Worm (Caenorhabditis elegans) whole organism, L2 larva: Measurements from ENCODE around the gene Y51H7BR.4.

ENCODE experiments used
- C34F6.9 ChIP-seq: fragments of 150-350 bp; optimal IDR thresholded peaks from 2 replicates; lab custom pipeline; 2014; ENCODE audit warnings: missing biosample characterization, missing genetic modification characterization
- F13H6.1 ChIP-seq: sonication (generic microtip); optimal IDR thresholded peaks from 2 replicates; lab custom pipeline; 2016; ENCODE audit warnings: missing genetic modification characterization, missing compliant biosample characterization
- R02D3.7 ChIP-seq: fragments of 150-350 bp; optimal IDR thresholded peaks from 2 replicates; lab custom pipeline; 2014; ENCODE audit warnings: missing biosample characterization, missing genetic modification characterization
- Y55F3AM.14 ChIP-seq: fragments of 200-800 bp; sonication (Bioruptor generic); optimal IDR thresholded peaks from 2 replicates; lab custom pipeline; 2018; ENCODE audit warnings: mild to moderate bottlenecking, missing genetic modification characterization, missing compliant biosample characterization
- ZK546.5 ChIP-seq: sonication (generic microtip); optimal IDR thresholded peaks from 2 replicates; lab custom pipeline; 2017; ENCODE audit warnings: missing biosample characterization, missing genetic modification characterization
- alr-1 ChIP-seq: fragments of 150-350 bp; optimal IDR thresholded peaks from 2 replicates; lab custom pipeline; 2014; ENCODE audit warnings: missing biosample characterization, missing genetic modification characterization
- blmp-1 ChIP-seq: sonication (generic microtip); optimal IDR thresholded peaks from 2 replicates; lab custom pipeline; 2017; ENCODE audit warnings: missing genetic modification characterization, mild to moderate bottlenecking, missing compliant biosample characterization, antibody characterized with exemption, moderate library complexity; ENCODE audit not compliant: insufficient read depth
- ceh-16 ChIP-seq: fragments of 150-350 bp; optimal IDR thresholded peaks from 2 replicates; lab custom pipeline; 2014; ENCODE audit warnings: missing biosample characterization, missing genetic modification characterization
- ceh-82 ChIP-seq: fragments of 150-350 bp; optimal IDR thresholded peaks from 2 replicates; lab custom pipeline; 2014; ENCODE audit warnings: missing biosample characterization, missing genetic modification characterization
- dmd-4 ChIP-seq: sonication (generic microtip); optimal IDR thresholded peaks from 2 replicates; lab custom pipeline; 2017; ENCODE audit warnings: missing biosample characterization, missing genetic modification characterization
- egl-27 ChIP-seq: sonication (generic microtip); optimal IDR thresholded peaks from 3 replicates; lab custom pipeline; 2017; ENCODE audit warnings: missing biosample characterization, missing genetic modification reagents, missing genetic modification characterization
- elt-3 ChIP-seq: sonication (generic microtip); optimal IDR thresholded peaks from 2 replicates; lab custom pipeline; 2017; ENCODE audit warnings: missing biosample characterization, missing genetic modification characterization
- fos-1 ChIP-seq: fragments of 150-350 bp; optimal IDR thresholded peaks from 2 replicates; lab custom pipeline; 2014; ENCODE audit warnings: missing biosample characterization, missing genetic modification characterization
- gmeb-1 ChIP-seq: fragments of 150-350 bp; optimal IDR thresholded peaks from 2 replicates; lab custom pipeline; 2014; ENCODE audit warnings: missing biosample characterization, missing genetic modification characterization
- lin-13 ChIP-seq: fragments of 150-350 bp; optimal IDR thresholded peaks from 2 replicates; lab custom pipeline; 2014; ENCODE audit warnings: missing biosample characterization, missing genetic modification reagents, missing genetic modification characterization
- lsy-2 ChIP-seq, 2 experiments: fragments of 150-350 bp in 1 of 2; sonication (generic microtip) in 1 of 2; optimal IDR thresholded peaks; 2 replicates each; lab custom pipeline; 2014 to 2017; ENCODE audit warnings: missing biosample characterization in 2 of 2, missing genetic modification characterization in 2 of 2
- mbf-1 ChIP-seq: sonication (generic microtip); optimal IDR thresholded peaks from 2 replicates; lab custom pipeline; 2017; ENCODE audit warnings: missing biosample characterization, missing genetic modification characterization
- mdl-1 ChIP-seq, 2 experiments: fragments of 150-350 bp in 1 of 2; sonication (generic microtip) in 1 of 2; optimal IDR thresholded peaks; 2 replicates each; lab custom pipeline; 2017; ENCODE audit warnings: missing biosample characterization in 2 of 2, missing genetic modification characterization in 2 of 2
- nhr-10 ChIP-seq: sonication (generic microtip); optimal IDR thresholded peaks from 2 replicates; lab custom pipeline; 2017; ENCODE audit warnings: missing biosample characterization, missing genetic modification characterization
- nhr-11 ChIP-seq: fragments of 150-350 bp; optimal IDR thresholded peaks from 2 replicates; lab custom pipeline; 2014; ENCODE audit warnings: missing biosample characterization, missing genetic modification characterization
- nhr-12 ChIP-seq: fragments of 150-350 bp; optimal IDR thresholded peaks from 2 replicates; lab custom pipeline; 2014; ENCODE audit warnings: missing biosample characterization, missing genetic modification characterization
- nhr-129 ChIP-seq: fragments of 150-350 bp; optimal IDR thresholded peaks from 2 replicates; lab custom pipeline; 2014; ENCODE audit warnings: missing biosample characterization, missing genetic modification characterization
- nhr-23 ChIP-seq: fragments of 150-350 bp; optimal IDR thresholded peaks from 2 replicates; lab custom pipeline; 2014; ENCODE audit warnings: missing biosample characterization, missing genetic modification reagents, missing genetic modification characterization
- nhr-25 ChIP-seq: fragments of 150-350 bp; sonication (generic microtip); optimal IDR thresholded peaks from 3 replicates; lab custom pipeline; 2014; ENCODE audit warnings: missing biosample characterization, missing genetic modification characterization
- nhr-6 ChIP-seq: fragments of 150-350 bp; optimal IDR thresholded peaks from 2 replicates; lab custom pipeline; 2014; ENCODE audit warnings: missing biosample characterization, missing genetic modification characterization
- nhr-77 ChIP-seq: fragments of 150-350 bp; optimal IDR thresholded peaks from 2 replicates; lab custom pipeline; 2014; ENCODE audit warnings: missing biosample characterization, missing genetic modification characterization
- sem-4 ChIP-seq: fragments of 150-350 bp; optimal IDR thresholded peaks from 2 replicates; lab custom pipeline; 2014; ENCODE audit warnings: missing biosample characterization, missing genetic modification reagents, missing genetic modification characterization
- skn-1 ChIP-seq: sonication (generic microtip); optimal IDR thresholded peaks from 2 replicates; lab custom pipeline; 2017; ENCODE audit warnings: missing biosample characterization, missing genetic modification characterization
- sma-9 ChIP-seq, 2 experiments: fragments of 150-350 bp in 1 of 2; sonication (generic microtip) in 1 of 2; optimal IDR thresholded peaks; 2 replicates each; lab custom pipeline; 2014 to 2016; ENCODE audit warnings: missing genetic modification characterization in 2 of 2, mild to moderate bottlenecking in 1 of 2, missing biosample characterization in 1 of 2, missing compliant biosample characterization in 1 of 2, missing genetic modification reagents in 1 of 2, moderate library complexity in 1 of 2
- snpc-4 ChIP-seq: fragments of 150-350 bp; optimal IDR thresholded peaks from 2 replicates; lab custom pipeline; 2014; ENCODE audit warnings: missing biosample characterization, missing genetic modification characterization
- unc-39 ChIP-seq: fragments of 150-350 bp; optimal IDR thresholded peaks from 2 replicates; lab custom pipeline; 2014; ENCODE audit warnings: missing biosample characterization, missing genetic modification characterization
- unc-55 ChIP-seq: fragments of 150-350 bp; sonication (generic microtip); optimal IDR thresholded peaks from 3 replicates; lab custom pipeline; 2014; ENCODE audit warnings: missing biosample characterization, missing genetic modification reagents, missing genetic modification characterization
- unc-62 ChIP-seq: fragments of 150-350 bp; optimal IDR thresholded peaks from 2 replicates; lab custom pipeline; 2014; ENCODE audit warnings: missing biosample characterization, missing genetic modification reagents, missing genetic modification characterization
- ztf-1 ChIP-seq: fragments of 200-800 bp; sonication (Bioruptor generic); conservative IDR thresholded peaks from 2 replicates; pipeline ENCODE4 v1.3.6; 2022; ENCODE audit warnings: missing genetic modification characterization, missing compliant biosample characterization
- ztf-4 ChIP-seq: fragments of 150-350 bp; optimal IDR thresholded peaks from 2 replicates; lab custom pipeline; 2014; ENCODE audit warnings: missing biosample characterization, missing genetic modification characterization

The Y51H7BR.4 gene

DNA sequence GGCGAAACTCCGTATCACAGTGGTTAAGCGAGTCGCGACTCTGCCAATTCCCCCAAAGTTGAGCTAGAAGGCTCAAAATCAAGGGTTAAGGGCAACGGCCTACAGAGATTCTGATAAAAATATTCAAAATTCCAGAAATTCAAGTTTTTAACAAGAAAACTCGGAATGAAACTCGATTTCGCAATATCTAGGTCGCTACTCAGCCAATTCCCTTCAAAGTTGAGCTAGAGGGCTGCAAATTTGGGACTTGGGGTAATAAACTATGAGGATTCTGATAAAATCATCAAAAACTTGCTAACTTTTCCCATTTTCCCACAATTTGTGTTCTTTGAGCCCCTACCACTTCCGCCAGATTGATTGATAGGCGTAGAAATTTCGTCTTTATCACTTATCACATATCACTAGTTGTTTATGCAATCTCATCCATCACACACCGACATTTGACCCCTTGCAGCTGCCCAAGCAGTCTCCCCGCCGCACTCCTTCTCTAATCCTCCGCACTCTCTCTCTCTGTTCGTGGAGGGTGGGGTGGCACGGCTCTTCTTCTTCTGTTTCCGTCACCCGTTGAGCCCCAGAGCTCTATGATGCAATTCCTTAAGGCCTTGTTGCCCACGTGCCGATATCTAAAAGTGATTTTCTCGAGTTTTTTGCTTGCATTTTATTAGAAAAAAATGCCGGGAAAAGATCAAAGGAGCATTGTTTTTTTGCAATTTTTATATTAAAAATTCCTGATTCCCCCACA lies 27.4 kb upstream of the Y51H7BR.4 start:
- peak; percentile 82 for TF ChIP-seq F13H6.1 (tag; lab: Kevin White, UChicago)
- peak; percentile 27 for TF ChIP-seq unc-62 (GFP tag; lab: Kevin White, UChicago)
- no peak for TF ChIP-seq gmeb-1 (tag; lab: Kevin White, UChicago)
- TF ChIP-seq C34F6.9 (tag; lab: Kevin White, UChicago) = peak; percentile 38
- no peak for TF ChIP-seq Y55F3AM.14 (GFP tag; lab: Kevin White, UChicago)
- TF ChIP-seq lsy-2 (tag; optimal IDR thresholded peaks at IDR 0.05; lab: Kevin White, UChicago) = peak in 1 of 2 experiments; percentile 56
- peak; percentile 8 for TF ChIP-seq unc-55
- TF ChIP-seq fos-1 (tag; lab: Kevin White, UChicago) = no peak
- TF ChIP-seq nhr-129 (tag; lab: Kevin White, UChicago) = peak; percentile 96
- TF ChIP-seq sma-9 (GFP tag; optimal IDR thresholded peaks at IDR 0.05; lab: Kevin White, UChicago) = peak; percentile 75
- no peak for TF ChIP-seq sma-9 (tag; optimal IDR thresholded peaks at IDR 0.05; lab: Kevin White, UChicago)
- TF ChIP-seq ztf-4 (tag; lab: Kevin White, UChicago) = peak; percentile 4
- TF ChIP-seq mdl-1 (tag; optimal IDR thresholded peaks at IDR 0.05; lab: Kevin White, UChicago) = peak; percentile 37 to 87

DNA sequence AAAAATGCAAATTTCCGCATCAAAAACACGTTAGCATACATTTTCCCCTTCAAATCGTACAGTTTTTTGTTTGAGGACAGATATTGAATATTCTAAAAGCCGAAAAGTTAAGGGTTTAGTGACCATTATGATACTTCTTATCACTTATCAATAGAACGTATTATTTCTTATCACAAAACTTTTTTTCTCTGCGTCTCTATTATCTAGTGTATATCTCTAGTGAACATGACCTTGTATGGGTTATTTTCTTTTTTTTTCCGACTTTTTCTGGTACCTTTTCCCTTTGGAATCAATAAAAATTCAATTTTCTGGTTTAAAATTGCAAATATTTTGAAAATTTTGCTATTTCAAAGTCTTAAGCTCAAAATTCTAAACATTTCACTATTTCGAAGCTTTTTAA lies 25.5 kb upstream of the Y51H7BR.4 start:
- TF ChIP-seq unc-62 (GFP tag; lab: Kevin White, UChicago) (no peak), nhr-11 (tag; lab: Kevin White, UChicago) (no peak), nhr-25 (tag; lab: Kevin White, UChicago) (no peak), fos-1 (tag; lab: Kevin White, UChicago) (peak; percentile 47), alr-1 (tag; lab: Kevin White, UChicago) (no peak)

DNA sequence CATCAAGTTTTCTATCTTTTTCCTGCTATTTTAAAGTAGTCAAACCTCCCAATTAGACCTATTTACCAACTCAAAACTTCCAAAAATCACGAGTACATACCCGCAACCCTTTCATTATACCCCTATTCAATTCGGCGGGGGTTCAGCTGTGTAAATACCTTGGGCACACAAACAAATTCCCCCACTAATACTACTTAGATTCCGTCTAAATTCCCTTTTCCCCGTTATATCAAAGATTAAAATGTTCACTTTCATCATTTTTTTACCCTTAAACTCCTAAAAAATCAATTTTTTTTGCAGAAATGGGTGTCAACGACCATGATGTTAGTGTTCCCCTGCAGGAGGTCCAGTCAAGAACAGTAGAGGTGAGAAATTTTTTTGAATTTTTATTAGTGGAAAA lies 24.9 kb upstream of the Y51H7BR.4 start, which contains the start of gene fdgt-1:
Gene fdgt-1, plus strand, starts transcription at position 301 of the 400 bp plus-strand sequence.
- TF ChIP-seq unc-39 (tag; lab: Kevin White, UChicago) = no peak
- TF ChIP-seq ceh-82 (tag; lab: Kevin White, UChicago) = no peak
- no peak for TF ChIP-seq R02D3.7 (tag; lab: Kevin White, UChicago)
- TF ChIP-seq nhr-77 = no peak
- TF ChIP-seq elt-3 (tag; lab: Kevin White, UChicago) = no peak

DNA sequence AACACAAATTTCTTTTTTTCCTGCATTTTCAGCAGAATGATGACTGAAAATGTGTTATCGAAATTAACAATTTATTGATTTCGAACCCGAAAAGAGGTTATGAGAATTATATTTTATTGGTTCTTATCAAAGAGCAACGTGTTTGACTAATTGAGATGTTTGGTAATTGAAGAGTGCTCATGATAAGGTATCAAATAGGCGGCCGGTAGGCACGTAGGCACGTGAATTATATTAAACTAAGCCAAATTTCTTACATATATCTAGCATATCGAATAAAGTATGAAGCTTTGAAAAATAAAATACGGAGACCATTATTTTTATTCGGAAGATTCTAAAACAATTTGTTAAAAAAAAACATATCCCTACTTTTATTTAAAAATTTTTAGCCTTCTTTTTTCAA lies 11.8 kb upstream of the Y51H7BR.4 start, which contains the start of gene math-45:
Gene math-45, minus strand, starts transcription at position 101 of the 400 bp plus-strand sequence.
- TF ChIP-seq dmd-4 (tag; lab: Kevin White, UChicago) = no peak
- TF ChIP-seq nhr-23 (tag; lab: Kevin White, UChicago) = no peak
- no peak for TF ChIP-seq mdl-1 (tag; optimal IDR thresholded peaks at IDR 0.05; lab: Kevin White, UChicago)
- TF ChIP-seq fos-1 (tag; lab: Kevin White, UChicago) = no peak
- no peak for TF ChIP-seq mbf-1 (tag; lab: Kevin White, UChicago)
- no peak for TF ChIP-seq nhr-12
- no peak for TF ChIP-seq skn-1 (tag; lab: Kevin White, UChicago)
- TF ChIP-seq R02D3.7 (tag; lab: Kevin White, UChicago) = no peak
- no peak for TF ChIP-seq ZK546.5 (tag; lab: Kevin White, UChicago)

DNA sequence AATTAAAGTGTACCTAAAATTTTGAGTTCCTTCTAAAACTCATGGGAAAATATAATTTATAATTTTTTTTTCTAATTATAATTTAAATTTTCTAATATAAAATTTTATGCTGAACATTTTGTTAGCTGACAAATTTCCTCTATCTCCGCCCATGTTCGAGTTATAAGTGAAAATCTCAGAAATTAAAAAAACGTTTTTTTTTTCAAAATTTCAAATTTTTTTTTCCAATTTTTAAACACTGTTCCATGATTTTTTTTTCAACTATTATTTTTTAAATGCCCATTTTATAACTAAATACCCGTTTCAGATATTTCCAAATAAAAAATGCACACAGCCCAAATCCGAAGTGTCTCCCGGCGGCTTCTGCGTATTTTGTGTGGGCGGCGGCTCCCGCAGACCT lies 10.2 kb upstream of the Y51H7BR.4 start, which contains the start of gene Y51H7BR.8:
Gene Y51H7BR.8, plus strand, starts transcription at position 301 of the 400 bp plus-strand sequence.
- TF ChIP-seq blmp-1 (tag; lab: Kevin White, UChicago) (no peak), fos-1 (tag; lab: Kevin White, UChicago) (no peak), ceh-16 (tag; lab: Kevin White, UChicago) (no peak), egl-27 (tag; lab: Kevin White, UChicago) (no peak), sem-4 (tag; lab: Kevin White, UChicago) (no peak), nhr-6 (tag; lab: Kevin White, UChicago) (no peak), nhr-10 (tag; lab: Kevin White, UChicago) (no peak), skn-1 (tag; lab: Kevin White, UChicago) (no peak), ztf-1 (GFP tag; lab: Robert Waterston, UW) (no peak), dmd-4 (tag; lab: Kevin White, UChicago) (no peak), nhr-11 (tag; lab: Kevin White, UChicago) (no peak), alr-1 (tag; lab: Kevin White, UChicago) (no peak), lin-13 (GFP tag; lab: Kevin White, UChicago) (no peak), snpc-4 (tag; lab: Kevin White, UChicago) (no peak)
